Fruit fly (Drosophila melanogaster) whole organism, wandering third instar larva: ENCODE measurements around the gene Sry-beta.

Source experiments
- Abd-B ChIP-seq: fragments of >200 bp; optimal IDR thresholded peaks from 2 replicates; lab custom pipeline; 2017; ENCODE audit warnings: missing biosample characterization, missing genetic modification characterization
- CG9705 ChIP-seq: fragments of 200-800 bp; sonication (Bioruptor generic); optimal IDR thresholded peaks from 2 replicates; lab custom pipeline; 2018; ENCODE audit warnings: missing biosample characterization, mild to moderate bottlenecking, missing genetic modification characterization
- CrebA ChIP-seq: fragments of 200-800 bp; sonication (Bioruptor generic); optimal IDR thresholded peaks from 2 replicates; lab custom pipeline; 2016; ENCODE audit warnings: missing biosample characterization, mild to moderate bottlenecking, missing genetic modification characterization, borderline replicate concordance
- N ChIP-seq: fragments of >200 bp; optimal IDR thresholded peaks from 2 replicates; lab custom pipeline; 2018; ENCODE audit warnings: missing biosample characterization, missing external identifiers, missing genetic modification characterization
- br ChIP-seq: fragments of 200-800 bp; sonication (Bioruptor generic); optimal IDR thresholded peaks from 2 replicates; lab custom pipeline; 2016; ENCODE audit warnings: missing biosample characterization, missing genetic modification characterization
- brk ChIP-seq: fragments of 200-800 bp; sonication (Bioruptor generic); optimal IDR thresholded peaks from 2 replicates; lab custom pipeline; 2016; ENCODE audit warnings: missing biosample characterization, mild to moderate bottlenecking, missing genetic modification characterization
- dsf ChIP-seq: sonication (Bioruptor generic); optimal IDR thresholded peaks from 2 replicates; lab custom pipeline; 2016; ENCODE audit warnings: missing biosample characterization, missing genetic modification characterization, borderline replicate concordance
- pan ChIP-seq: fragments of >200 bp; optimal IDR thresholded peaks from 2 replicates; lab custom pipeline; 2017
- psq ChIP-seq: fragments of 200-800 bp; sonication (Bioruptor generic); optimal IDR thresholded peaks from 3 replicates; lab custom pipeline; 2017; ENCODE audit warnings: missing biosample characterization, mild to moderate bottlenecking, missing genetic modification characterization, moderate library complexity
- woc ChIP-seq: sonication (Bioruptor generic); optimal IDR thresholded peaks from 2 replicates; lab custom pipeline; 2016; ENCODE audit warnings: missing biosample characterization, mild to moderate bottlenecking, missing genetic modification characterization

DNA sequence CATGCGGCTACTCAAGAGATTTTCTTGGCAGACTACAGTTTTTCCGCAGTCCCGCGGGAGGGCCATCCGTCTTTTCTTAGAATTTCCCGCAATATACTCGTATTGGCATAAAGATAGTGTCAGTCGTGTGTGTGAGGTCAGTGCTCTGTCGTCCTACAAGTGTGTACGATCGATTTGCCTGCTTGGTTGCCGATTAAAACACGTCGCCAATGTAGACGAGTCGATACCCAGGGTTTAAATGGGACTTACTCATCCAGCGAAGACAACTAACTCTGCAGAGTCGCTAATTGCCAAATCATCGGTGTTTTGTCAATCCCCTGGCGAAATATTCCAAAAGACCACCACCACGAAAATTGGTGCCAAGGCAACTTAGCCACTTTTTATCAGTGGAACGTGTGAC is 26.5 kb downstream of the Sry-beta start:
- TF ChIP-seq psq (GFP tag; lab: Kevin White, UChicago) (no peak), CrebA (no peak), woc (GFP tag; lab: Kevin White, UChicago) (no peak), brk (GFP tag; lab: Kevin White, UChicago) (no peak), CG9705 (no peak), pan (lab: Kevin White, UChicago) (no peak), Abd-B (GFP tag; lab: Kevin White, UChicago) (no peak), br (no peak), dsf (GFP tag; lab: Kevin White, UChicago) (no peak), N (GFP tag; lab: Kevin White, UChicago) (no peak)
